Worm (Caenorhabditis elegans): ENCODE measurements around the gene fbxa-37.
"Not testable (repeated sequence)": the region's sequence is repeated elsewhere in the genome, so short reads cannot be mapped to it uniquely, and the experiment has no call there.

fbxa-37 gene

DNA sequence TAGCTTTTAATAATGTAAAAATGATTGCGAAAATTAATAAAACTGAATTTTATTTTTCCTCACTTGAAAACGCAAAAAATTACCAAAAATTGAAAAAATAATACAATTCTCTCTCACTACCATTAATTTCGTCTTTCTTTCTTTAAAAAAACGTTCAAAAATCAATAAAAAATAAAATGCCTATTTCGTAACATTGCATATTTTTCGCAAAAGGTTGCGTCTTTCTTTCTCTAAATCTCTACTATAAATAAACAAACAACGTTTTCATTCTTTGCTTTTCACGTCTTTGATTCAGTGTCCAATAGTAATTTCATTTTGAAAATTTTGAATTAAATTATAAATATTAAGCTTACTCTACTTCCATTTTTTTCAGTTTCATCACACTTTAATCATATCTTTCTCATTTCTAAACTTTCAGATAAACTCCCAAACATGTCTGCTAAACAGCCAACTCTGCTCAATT is at the start of gene fbxa-37:
Gene fbxa-37 (plus strand): TSS at position 413 of the 463 bp plus-strand sequence.
- no peak for TF ChIP-seq unc-62 (GFP tag; optimal IDR thresholded peaks at IDR 0.05)

DNA sequence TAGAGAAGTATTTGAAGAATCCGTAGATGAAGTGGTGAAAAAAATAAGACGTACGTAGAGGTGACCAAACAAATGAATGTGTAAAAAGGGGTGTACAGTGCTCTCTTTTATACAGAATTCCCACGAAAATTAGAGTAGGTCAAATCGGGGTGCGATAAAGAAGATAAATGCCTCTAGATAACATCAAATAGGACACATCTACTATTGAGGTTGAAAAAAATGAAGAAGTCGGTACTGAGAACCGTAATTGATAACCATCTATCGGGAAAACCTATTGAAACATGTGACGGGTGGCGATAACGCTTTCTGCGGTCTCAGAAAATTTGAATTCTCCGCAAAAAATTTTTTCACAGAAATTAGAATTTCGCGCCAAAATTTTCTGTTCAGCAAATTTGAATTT is 46.1 kb upstream of the fbxa-37 start, which contains the start of gene fbxa-61:
Gene fbxa-61 (plus strand): TSS at position 345 of the 400 bp plus-strand sequence.
- no peak for TF ChIP-seq unc-62 (GFP tag; optimal IDR thresholded peaks at IDR 0.05)

- TF ChIP-seq unc-62 (GFP tag; optimal IDR thresholded peaks at IDR 0.05): no peak
Observed at ce11 chrIII:1243199-1243598, 41.6 kb upstream of the fbxa-37 start, which contains the start of gene fbxa-63. fbxa-63 (plus strand) TSS chrIII:1243508.

- no peak for TF ChIP-seq unc-62 (GFP tag; optimal IDR thresholded peaks at IDR 0.05)
Observed at ce11 chrIII:1248335-1248734, 36.5 kb upstream of the fbxa-37 start.

DNA sequence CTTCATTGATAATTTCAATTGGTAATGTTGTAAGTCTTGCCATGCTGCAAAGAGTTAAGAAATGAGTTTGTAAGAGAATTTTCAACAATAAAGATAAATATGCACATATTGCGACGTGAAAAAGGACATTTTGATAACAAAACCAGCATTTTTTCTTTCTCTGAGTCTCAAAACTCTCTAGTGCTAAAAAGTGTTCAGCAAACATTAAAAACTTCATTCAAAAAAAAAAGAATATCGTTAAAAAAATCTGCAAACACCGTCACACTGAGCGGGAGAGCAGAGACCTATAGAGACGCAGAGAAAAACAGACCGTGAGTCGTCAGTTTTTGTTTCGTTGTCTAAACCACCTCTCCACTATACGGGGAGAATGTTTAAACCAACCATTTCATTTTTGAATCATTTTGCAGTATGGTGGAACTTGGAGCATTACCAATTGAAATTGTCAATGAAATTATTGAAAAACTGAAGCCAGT is 35.6 kb upstream of the fbxa-37 start, which contains the start of the genes fbxa-76 and fbxa-77:
Gene fbxa-76 (minus strand): TSS at position 51 of the 473 bp plus-strand sequence.
Gene fbxa-77 (plus strand): TSS at position 365 of the 473 bp plus-strand sequence.
- TF ChIP-seq unc-62 (GFP tag; optimal IDR thresholded peaks at IDR 0.05): no peak

ce11 chrIII:1256519-1256918 is 28.3 kb upstream of the fbxa-37 start, which contains the start of gene fbxa-208:
fbxa-208 (plus strand) TSS chrIII:1256819.
- not testable (repeated sequence) for TF ChIP-seq unc-62 (GFP tag; optimal IDR thresholded peaks at IDR 0.05)

- not testable (repeated sequence) for TF ChIP-seq unc-62 (GFP tag; optimal IDR thresholded peaks at IDR 0.05)
Observed at ce11 chrIII:1258358-1258757, 26.4 kb upstream of the fbxa-37 start, which contains the start of gene fbxa-78. fbxa-78 (minus strand) TSS chrIII:1258458.

DNA sequence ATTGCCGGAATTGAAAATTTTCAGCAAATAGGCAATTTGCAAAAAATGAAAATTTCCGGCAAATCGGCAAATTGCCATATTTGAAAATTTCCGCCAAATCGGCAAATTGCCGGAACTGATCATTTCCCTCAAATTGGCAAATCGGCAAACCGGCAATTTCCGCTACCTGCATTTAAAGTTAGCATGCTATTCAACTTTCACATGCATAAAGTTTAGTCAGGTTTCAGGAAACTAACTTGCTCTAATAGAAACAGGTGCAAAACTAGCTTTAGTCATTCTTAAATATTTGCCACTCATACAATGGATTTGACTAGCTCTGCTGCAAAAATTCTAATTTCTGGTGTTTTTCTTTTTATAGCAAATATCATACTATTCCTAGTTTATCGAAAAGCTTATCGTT is 21.1 kb upstream of the fbxa-37 start, which contains the start of gene srz-9:
Gene srz-9 (plus strand): TSS at position 301 of the 400 bp plus-strand sequence.
- TF ChIP-seq unc-62 (GFP tag; optimal IDR thresholded peaks at IDR 0.05): not testable (repeated sequence)

- TF ChIP-seq unc-62 (GFP tag; optimal IDR thresholded peaks at IDR 0.05): not testable (repeated sequence)
Observed at ce11 chrIII:1266799-1267198, 18.0 kb upstream of the fbxa-37 start, which contains the start of gene fbxa-151. fbxa-151 (minus strand) TSS chrIII:1266899.

ce11 chrIII:1269156-1269555 is 15.6 kb upstream of the fbxa-37 start, which contains the start of gene fbxa-32:
fbxa-32 (minus strand) TSS chrIII:1269256.
- TF ChIP-seq unc-62 (GFP tag; optimal IDR thresholded peaks at IDR 0.05): no peak

DNA sequence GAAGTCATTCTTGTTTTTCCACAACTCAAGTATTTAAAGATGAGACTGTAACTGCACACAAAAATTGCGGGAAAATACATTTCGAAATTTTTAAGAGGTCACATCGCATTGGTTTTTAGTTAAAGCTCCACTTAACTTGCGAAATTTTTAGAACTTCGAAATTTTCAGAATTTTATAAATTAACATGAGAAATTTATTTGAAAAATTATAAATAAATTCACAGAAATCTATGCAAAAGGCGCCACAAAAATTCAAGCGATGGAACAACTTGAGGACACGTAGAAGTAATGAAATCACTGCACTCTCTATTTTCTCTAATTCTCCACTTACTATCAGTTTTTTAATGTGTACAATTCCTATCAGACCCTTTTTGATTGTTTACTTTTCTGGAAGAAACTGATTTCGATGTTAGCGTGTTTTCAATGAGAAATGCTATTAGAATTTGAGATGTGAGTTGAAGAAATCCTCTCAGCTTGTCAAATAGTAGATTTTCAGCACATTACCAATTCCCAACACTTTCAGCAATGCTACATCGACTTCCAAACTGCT is 13.3 kb upstream of the fbxa-37 start, which contains the start of gene fbxa-31:
Gene fbxa-31 (minus strand): TSS at position 51 of the 549 bp plus-strand sequence.
- no peak for TF ChIP-seq unc-62 (GFP tag; optimal IDR thresholded peaks at IDR 0.05)

DNA sequence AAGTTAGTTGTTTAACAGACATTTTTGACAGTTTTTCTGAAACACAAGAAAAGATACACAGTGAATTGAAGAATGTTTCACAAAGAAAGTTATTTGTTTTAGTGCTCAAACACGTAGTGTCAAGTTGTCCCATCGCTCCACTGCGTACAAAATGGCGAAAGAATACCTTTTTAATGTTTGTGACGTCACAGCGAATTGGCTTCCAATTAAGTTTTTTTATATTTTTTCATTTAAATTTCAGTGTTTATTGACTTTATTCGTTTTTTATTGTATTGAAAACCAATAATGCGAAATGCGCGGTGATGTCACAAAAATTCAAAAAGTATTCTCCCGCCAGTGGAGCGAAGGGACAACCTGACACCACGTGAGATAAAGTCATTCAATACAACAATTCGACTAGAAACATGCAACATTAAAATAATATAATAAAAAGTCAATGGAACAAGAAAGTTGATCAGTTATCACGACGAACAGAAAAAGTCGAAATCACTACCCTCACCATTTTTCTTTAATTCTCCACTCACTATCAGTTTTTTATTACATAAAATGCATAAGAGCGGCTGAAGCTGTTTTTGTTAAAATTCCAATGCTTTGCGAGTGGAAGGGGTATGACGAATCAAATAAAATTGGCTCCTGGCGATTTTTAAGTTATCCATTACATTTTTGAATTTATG is 11.0 kb upstream of the fbxa-37 start, which contains the start of gene fbxa-29:
Gene fbxa-29 (minus strand): TSS at position 51 of the 674 bp plus-strand sequence.
- TF ChIP-seq unc-62 (GFP tag; optimal IDR thresholded peaks at IDR 0.05): no peak

DNA sequence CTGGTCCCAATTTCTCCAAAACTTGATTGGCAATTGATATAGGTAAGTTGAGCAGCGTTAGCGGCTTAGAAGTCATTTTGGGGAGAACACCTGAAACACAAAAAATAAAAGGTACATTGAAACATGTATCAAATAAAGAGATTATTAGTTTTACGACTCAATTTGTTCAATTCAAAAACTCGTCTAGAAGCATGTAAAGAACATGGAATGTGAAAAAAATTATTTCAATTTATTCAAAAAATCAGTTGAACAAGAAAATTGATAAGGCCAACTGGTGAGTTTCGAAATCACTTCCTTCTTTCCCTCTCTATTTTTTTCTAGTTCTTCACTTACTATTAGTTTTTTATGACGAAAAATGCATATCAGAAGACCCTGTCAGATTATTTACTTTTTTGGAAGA is 9.3 kb upstream of the fbxa-37 start, which contains the start of gene fbxa-30:
Gene fbxa-30 (minus strand): TSS at position 101 of the 400 bp plus-strand sequence.
- no peak for TF ChIP-seq unc-62 (GFP tag; optimal IDR thresholded peaks at IDR 0.05)

DNA sequence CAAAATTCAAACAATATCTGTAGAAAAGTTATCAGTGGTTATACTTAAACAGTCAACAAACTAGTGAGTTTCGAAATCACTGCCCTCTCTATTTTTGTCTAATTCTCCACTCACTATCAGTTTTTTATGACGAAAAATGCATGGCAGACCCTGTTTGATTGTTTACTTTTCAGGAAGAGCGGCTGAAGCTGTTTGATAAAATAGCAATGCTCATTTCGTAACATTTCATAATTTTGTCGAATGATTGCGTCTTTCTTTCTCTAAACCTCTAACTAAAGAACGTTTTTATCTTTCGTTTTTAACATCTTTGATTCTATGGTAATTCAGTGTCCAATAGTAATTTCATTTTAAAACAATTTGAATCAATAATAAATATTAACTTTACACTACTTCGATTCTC is 5.6 kb upstream of the fbxa-37 start:
- no peak for TF ChIP-seq unc-62 (GFP tag; optimal IDR thresholded peaks at IDR 0.05)

ce11 chrIII:1288473-1289056 is 3.8 kb downstream of the fbxa-37 start, which contains the start of gene fbxa-50:
fbxa-50 (minus strand) TSS chrIII:1288523.
- TF ChIP-seq unc-62 (GFP tag; optimal IDR thresholded peaks at IDR 0.05): no peak

- no peak for TF ChIP-seq unc-62 (GFP tag; optimal IDR thresholded peaks at IDR 0.05)
Observed at ce11 chrIII:1289139-1289538, 4.3 kb downstream of the fbxa-37 start.

All from whole organism, dauer.